Worm (Caenorhabditis elegans) whole organism, L4 larva: ENCODE results near the gene iglr-1.

Source experiments
- daf-8 ChIP-seq: fragments of 200-800 bp; sonication (Bioruptor generic); IDR thresholded peaks from 2 replicates; pipeline ENCODE4 v1.3.6; 2022; ENCODE audit warnings: missing genetic modification characterization, missing compliant biosample characterization
- dmd-9 ChIP-seq: fragments of 200-800 bp; sonication (Bioruptor generic); IDR thresholded peaks from 2 replicates; pipeline ENCODE4 v1.3.6; 2022; ENCODE audit warnings: missing genetic modification reagents, missing genetic modification characterization, missing compliant biosample characterization
- fos-1 ChIP-seq: fragments of 150-350 bp; optimal IDR thresholded peaks from 2 replicates; lab custom pipeline; 2014; ENCODE audit warnings: missing biosample characterization, missing genetic modification characterization
- lin-39 ChIP-seq: fragments of 150-350 bp; optimal IDR thresholded peaks from 2 replicates; lab custom pipeline; 2014; ENCODE audit warnings: missing biosample characterization, missing genetic modification reagents, missing genetic modification characterization
- mxl-3 ChIP-seq: fragments of 200-800 bp; sonication (Bioruptor generic); optimal IDR thresholded peaks from 2 replicates; lab custom pipeline; 2018; ENCODE audit warnings: mild to moderate bottlenecking, missing genetic modification characterization, missing compliant biosample characterization
- nhr-11 ChIP-seq: fragments of 150-350 bp; optimal IDR thresholded peaks from 2 replicates; lab custom pipeline; 2014; ENCODE audit warnings: missing biosample characterization, missing genetic modification characterization
- nhr-48 ChIP-seq: sonication (generic microtip); optimal IDR thresholded peaks from 2 replicates; lab custom pipeline; 2016; ENCODE audit warnings: mild to moderate bottlenecking, missing genetic modification characterization, missing compliant biosample characterization
- nhr-76 ChIP-seq: fragments of 150-350 bp; optimal IDR thresholded peaks from 2 replicates; lab custom pipeline; 2014; ENCODE audit warnings: missing biosample characterization, missing genetic modification characterization
- pha-4 ChIP-seq, 2 experiments: fragments of 150-350 bp in 1 of 2; fragments of 200-800 bp in 1 of 2; sonication (Bioruptor generic) in 1 of 2; IDR thresholded peaks in 1 of 2; optimal IDR thresholded peaks in 1 of 2; 2 replicates each; pipeline versions ENCODE4 v1.3.6 to Lab custom; 2014 to 2022; ENCODE audit warnings: missing genetic modification characterization in 2 of 2, missing genetic modification reagents in 2 of 2, missing biosample characterization in 1 of 2, missing compliant biosample characterization in 1 of 2
- set-16 ChIP-seq: fragments of 200-800 bp; sonication (Bioruptor generic); IDR thresholded peaks from 2 replicates; pipeline ENCODE4 v1.3.6; 2022; ENCODE audit warnings: missing genetic modification reagents, missing genetic modification characterization, missing compliant biosample characterization
- unc-62 ChIP-seq, 3 experiments: fragments of 150-350 bp in 1 of 3; sonication (generic microtip); optimal IDR thresholded peaks in 2 of 3; peaks in 1 of 3; 1 replicate in 1 of 3; 2 replicates in 2 of 3; lab custom pipeline; 2014 to 2017; ENCODE audit warnings: missing biosample characterization in 3 of 3, missing genetic modification characterization in 3 of 3, missing genetic modification reagents in 3 of 3, missing genotype in 1 of 3
- vab-7 ChIP-seq: fragments of 200-800 bp; sonication (Bioruptor generic); IDR thresholded peaks from 2 replicates; pipeline ENCODE4 v1.3.6; 2022; ENCODE audit warnings: missing genetic modification reagents, missing genetic modification characterization, missing compliant biosample characterization
- ztf-11 ChIP-seq: fragments of 150-350 bp; optimal IDR thresholded peaks from 2 replicates; lab custom pipeline; 2014; ENCODE audit warnings: missing biosample characterization, missing genetic modification characterization

DNA sequence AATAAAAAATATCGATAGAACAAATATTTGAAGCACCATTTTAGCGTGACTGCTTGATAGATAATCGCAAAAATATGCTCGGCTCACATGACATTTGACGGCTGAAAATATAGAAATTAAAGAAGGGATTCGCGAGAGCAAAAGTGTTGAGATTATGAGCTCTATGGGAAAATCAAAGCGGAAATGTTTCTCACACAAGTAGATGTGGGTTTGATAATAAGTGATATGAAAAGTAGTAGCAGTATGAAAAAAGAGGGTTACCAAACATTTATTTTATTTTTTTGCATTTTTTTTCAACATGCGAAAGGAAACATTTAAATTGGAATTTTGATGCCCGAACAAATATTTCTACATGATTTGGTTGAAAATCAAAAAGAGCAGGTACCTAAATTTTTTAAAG, at the start of gene iglr-1:
- TF ChIP-seq set-16 (no peak), pha-4 (GFP tag; IDR thresholded peaks at IDR 0.05; lab: Robert Waterston, UW) (no peak), pha-4 (tag; optimal IDR thresholded peaks at IDR 0.05; lab: Kevin White, UChicago) (no peak), fos-1 (tag; lab: Kevin White, UChicago) (no peak), mxl-3 (GFP tag; lab: Kevin White, UChicago) (no peak), nhr-76 (tag; lab: Kevin White, UChicago) (no peak), unc-62 (GFP tag; optimal IDR thresholded peaks at IDR 0.05 in 1 of 2; lab: Kevin White, UChicago) (no peak), unc-62 (tag; optimal IDR thresholded peaks at IDR 0.05; lab: Kevin White, UChicago) (no peak), vab-7 (GFP tag; lab: Robert Waterston, UW) (no peak), nhr-48 (tag; lab: Kevin White, UChicago) (no peak), lin-39 (tag; lab: Kevin White, UChicago) (no peak), daf-8 (no peak), ztf-11 (tag; lab: Kevin White, UChicago) (no peak), nhr-11 (tag; lab: Kevin White, UChicago) (no peak), dmd-9 (GFP tag; lab: Robert Waterston, UW) (no peak)
